Worm (Caenorhabditis elegans): ENCODE data around the gene scl-21.

scl-21 gene

DNA sequence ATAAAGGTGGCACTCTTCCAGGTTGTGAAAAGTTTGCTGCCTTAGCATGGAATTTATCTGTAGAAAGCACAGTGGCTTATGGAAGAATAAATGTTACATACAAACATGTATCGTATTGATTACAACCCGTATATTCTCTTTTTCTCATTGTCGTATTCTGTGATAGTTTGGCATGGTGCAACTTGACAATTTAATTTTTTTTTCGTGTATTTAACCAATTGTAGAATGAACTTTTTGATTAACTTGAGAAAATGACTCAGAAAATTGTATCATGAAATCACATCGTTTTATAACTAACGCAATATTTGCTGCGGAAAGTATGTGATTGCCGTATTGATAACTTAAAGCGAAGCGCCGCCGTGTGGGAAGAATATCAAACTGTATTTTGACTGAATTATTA, 38.4 kb downstream of the scl-21 start, which contains the start of gene Y43F8B.24:
TSS of gene Y43F8B.24 (plus strand) at position 301 of the 400 bp plus-strand sequence.
- TF ChIP-seq nhr-237 (tag; optimal IDR thresholded peaks at IDR 0.05), result no peak
- no peak for TF ChIP-seq ceh-43 (GFP tag; optimal IDR thresholded peaks at IDR 0.05)
- TF ChIP-seq mep-1 (tag; optimal IDR thresholded peaks at IDR 0.05), result no peak
- TF ChIP-seq ham-2 (GFP tag; optimal IDR thresholded peaks at IDR 0.05), result no peak
- no peak for TF ChIP-seq cnd-1 (tag; optimal IDR thresholded peaks at IDR 0.05)
- no peak for TF ChIP-seq blmp-1 (tag; optimal IDR thresholded peaks at IDR 0.05)
- no peak for TF ChIP-seq zip-8 (tag; optimal IDR thresholded peaks at IDR 0.05)
- TF ChIP-seq unc-120 (tag; optimal IDR thresholded peaks at IDR 0.05; ENCODE audit: poor library complexity, severe bottlenecking), result no peak
- no peak for TF ChIP-seq elt-1 (tag; optimal IDR thresholded peaks at IDR 0.05; ENCODE audit: borderline replicate concordance, insufficient read depth)
- no peak for TF ChIP-seq hlh-1 (tag; optimal IDR thresholded peaks at IDR 0.05)
- no peak for TF ChIP-seq flh-1 (GFP tag; optimal IDR thresholded peaks at IDR 0.05)
- TF ChIP-seq ceh-83 (GFP tag; optimal IDR thresholded peaks at IDR 0.05), result no peak
- TF ChIP-seq nhr-12 (tag; optimal IDR thresholded peaks at IDR 0.05), result no peak
- TF ChIP-seq ztf-11 (tag; optimal IDR thresholded peaks at IDR 0.05), result no peak
- TF ChIP-seq nhr-2 (tag; optimal IDR thresholded peaks at IDR 0.05), result no peak
- no peak for TF ChIP-seq sptf-1 (tag; optimal IDR thresholded peaks at IDR 0.05)
- no peak for TF ChIP-seq lin-32 (GFP tag; optimal IDR thresholded peaks at IDR 0.05)
- TF ChIP-seq pha-4 (tag; optimal IDR thresholded peaks at IDR 0.05), result no peak
- no peak for TF ChIP-seq bed-3 (GFP tag; optimal IDR thresholded peaks at IDR 0.05)

DNA sequence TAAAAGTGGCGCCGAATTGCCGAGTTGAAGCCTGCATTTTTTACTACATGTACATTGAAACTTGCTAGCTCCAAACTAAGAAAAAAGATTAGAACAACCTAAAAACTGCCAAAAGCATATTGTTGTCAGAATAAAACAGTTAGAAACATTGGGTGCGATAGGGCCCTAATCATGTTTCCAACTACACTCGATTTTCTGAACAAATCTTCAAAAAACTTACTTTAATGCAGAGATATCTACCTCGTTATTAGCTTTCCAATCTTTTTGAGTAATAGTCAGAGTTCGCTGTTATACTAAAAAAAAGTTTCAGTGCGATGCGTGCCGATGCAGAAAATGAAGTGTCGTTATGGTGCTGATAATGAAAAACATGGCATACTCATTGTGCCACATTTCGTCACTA, 39.8 kb downstream of the scl-21 start, which contains the start of the genes Y43F8B.13 and Y43F8B.14:
TSS of gene Y43F8B.13 (plus strand) at position 301 of the 400 bp plus-strand sequence.
TSS of gene Y43F8B.14 (minus strand) at position 322 of the 400 bp plus-strand sequence.
- TF ChIP-seq ces-1 (GFP tag; optimal IDR thresholded peaks at IDR 0.05), result no peak
- TF ChIP-seq cnd-1 (tag; optimal IDR thresholded peaks at IDR 0.05), result no peak
- TF ChIP-seq unc-39 (tag; optimal IDR thresholded peaks at IDR 0.05), result no peak
- TF ChIP-seq flh-1 (GFP tag; optimal IDR thresholded peaks at IDR 0.05), result no peak
- TF ChIP-seq nhr-237 (tag; optimal IDR thresholded peaks at IDR 0.05), result no peak
- no peak for TF ChIP-seq unc-62 (GFP tag; optimal IDR thresholded peaks at IDR 0.05)
- no peak for TF ChIP-seq nhr-28 (tag; optimal IDR thresholded peaks at IDR 0.05)
- TF ChIP-seq bed-3 (GFP tag; optimal IDR thresholded peaks at IDR 0.05), result no peak
- TF ChIP-seq unc-120 (tag; optimal IDR thresholded peaks at IDR 0.05; ENCODE audit: poor library complexity, severe bottlenecking), result no peak
- TF ChIP-seq mep-1 (tag; optimal IDR thresholded peaks at IDR 0.05), result no peak
- TF ChIP-seq nhr-12 (tag; optimal IDR thresholded peaks at IDR 0.05), result no peak
- no peak for TF ChIP-seq nhr-2 (tag; optimal IDR thresholded peaks at IDR 0.05)
- TF ChIP-seq M03D4.4 (tag; optimal IDR thresholded peaks at IDR 0.05), result no peak
- TF ChIP-seq tbx-8 (GFP tag; optimal IDR thresholded peaks at IDR 0.05), result no peak
- no peak for TF ChIP-seq drap-1 (GFP tag; optimal IDR thresholded peaks at IDR 0.05)
- no peak for TF ChIP-seq snpc-4 (tag; optimal IDR thresholded peaks at IDR 0.05)

DNA sequence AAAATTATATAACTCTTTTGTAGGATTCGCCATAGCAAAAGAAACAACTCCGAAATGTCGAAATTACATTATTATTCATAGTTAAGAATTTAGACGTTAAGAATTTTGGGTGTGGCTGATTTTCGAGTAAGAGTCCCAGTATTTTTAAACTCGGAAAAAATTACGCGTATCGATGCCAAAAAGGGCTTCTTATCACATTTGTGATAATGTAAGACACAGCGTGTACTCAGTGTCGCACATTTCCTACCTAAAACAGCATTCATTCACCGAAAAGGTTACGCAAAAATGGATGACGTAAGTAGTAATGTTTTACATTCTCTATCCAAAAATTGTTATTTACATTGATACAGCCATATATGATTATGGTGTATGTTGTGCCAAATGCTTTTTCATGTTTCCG, 45.9 kb downstream of the scl-21 start, which contains the start of gene M04C3.5:
TSS of gene M04C3.5 (plus strand) at position 190 of the 400 bp plus-strand sequence.
- no peak for TF ChIP-seq nhr-237 (tag; optimal IDR thresholded peaks at IDR 0.05)
- no peak for TF ChIP-seq lin-13 (tag; optimal IDR thresholded peaks at IDR 0.05)
- no peak for TF ChIP-seq drap-1 (GFP tag; optimal IDR thresholded peaks at IDR 0.05)
- TF ChIP-seq unc-62 (GFP tag; optimal IDR thresholded peaks at IDR 0.05), result no peak
- TF ChIP-seq snpc-4 (tag; optimal IDR thresholded peaks at IDR 0.05), result no peak

DNA sequence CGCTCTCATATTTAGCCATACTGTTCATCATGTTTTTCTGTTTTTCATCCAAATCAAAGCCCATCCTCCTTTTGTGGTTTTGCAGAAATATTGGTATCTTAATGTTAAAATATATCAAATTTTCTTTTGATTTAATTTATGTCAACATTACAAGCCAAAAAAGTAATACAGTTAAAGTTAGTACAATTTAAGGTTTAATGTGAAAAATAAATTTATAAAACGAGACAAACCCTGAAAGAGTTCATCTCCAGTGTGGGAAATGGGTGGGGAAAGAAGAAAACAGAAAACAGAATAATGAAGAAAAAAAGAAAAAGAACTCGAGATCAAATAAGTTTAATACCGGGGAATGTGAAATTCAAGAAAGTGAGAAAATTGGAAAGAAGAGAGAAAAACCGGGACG, 46.7 kb downstream of the scl-21 start, which contains the start of gene M04C3.2:
TSS of gene M04C3.2 (minus strand) at position 101 of the 400 bp plus-strand sequence.
- TF ChIP-seq lsy-2 (tag; optimal IDR thresholded peaks at IDR 0.05), result no peak

DNA sequence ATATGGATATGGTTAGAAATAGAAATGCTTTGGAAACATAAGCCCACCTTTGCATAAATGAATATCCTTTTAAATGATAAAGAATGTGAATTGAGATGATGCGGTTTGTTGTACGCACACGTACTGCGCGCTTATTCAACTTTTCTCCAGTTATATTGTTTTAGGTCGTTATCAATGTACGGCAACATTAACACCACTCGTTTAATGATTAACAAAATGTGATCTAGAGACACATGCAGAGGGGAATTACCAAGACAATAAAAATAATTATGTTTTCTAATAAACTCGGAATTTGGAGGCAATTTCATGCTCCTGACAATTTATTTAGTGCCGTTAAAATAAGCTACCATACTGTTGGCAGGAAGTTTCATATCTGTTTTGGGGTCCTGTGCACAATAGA, 50.0 kb downstream of the scl-21 start, which contains the start of gene M04C3.1:
TSS of gene M04C3.1 (minus strand) at position 164 of the 400 bp plus-strand sequence.
- TF ChIP-seq lsy-2 (tag; optimal IDR thresholded peaks at IDR 0.05), result no peak
- no peak for TF ChIP-seq unc-39 (tag; optimal IDR thresholded peaks at IDR 0.05)
- TF ChIP-seq zip-8 (tag; optimal IDR thresholded peaks at IDR 0.05), result no peak
- no peak for TF ChIP-seq ceh-83 (GFP tag; optimal IDR thresholded peaks at IDR 0.05)
- no peak for TF ChIP-seq snpc-4 (tag; optimal IDR thresholded peaks at IDR 0.05)
- TF ChIP-seq drap-1 (GFP tag; optimal IDR thresholded peaks at IDR 0.05), result no peak
